Worm (Caenorhabditis elegans) whole organism, L4 larva: ENCODE measurements around the gene col-147.
"Not testable (repeated sequence)": the region's sequence is repeated elsewhere in the genome, so short reads cannot be mapped to it uniquely, and the experiment has no call there.

Experiments used
- F49E8.2 ChIP-seq: sonication (generic microtip); optimal IDR thresholded peaks from 2 replicates; lab custom pipeline; 2016; ENCODE audit warnings: missing compliant biosample characterization, mild to moderate bottlenecking, missing genetic modification characterization, borderline replicate concordance
- R02D3.7 ChIP-seq: fragments of 150-350 bp; sonication (generic microtip); optimal IDR thresholded peaks from 3 replicates; lab custom pipeline; 2014; ENCODE audit warnings: missing biosample characterization, missing genetic modification characterization
- T26A8.4 ChIP-seq: fragments of 200-800 bp; sonication (Bioruptor generic); IDR thresholded peaks from 2 replicates; pipeline ENCODE4 v1.3.6; 2022; ENCODE audit warnings: missing genetic modification characterization, missing compliant biosample characterization
- Y48G9A.11 ChIP-seq: fragments of 200-800 bp; sonication (Bioruptor generic); IDR thresholded peaks from 2 replicates; pipeline ENCODE4 v1.3.6; 2022; ENCODE audit warnings: missing genetic modification reagents, missing genetic modification characterization, missing compliant biosample characterization
- aha-1 ChIP-seq: fragments of 150-350 bp; peaks from one replicate; lab custom pipeline; 2014; ENCODE audit warnings: missing biosample characterization, missing genetic modification characterization
- ceh-20 ChIP-seq: fragments of 200-800 bp; sonication (Bioruptor generic); IDR thresholded peaks from 2 replicates; pipeline ENCODE4 v1.3.6; 2022; ENCODE audit warnings: missing genetic modification reagents, missing genetic modification characterization, missing compliant biosample characterization
- ceh-32 ChIP-seq: sonication (generic microtip); optimal IDR thresholded peaks from 2 replicates; lab custom pipeline; 2016; ENCODE audit warnings: mild to moderate bottlenecking, missing genetic modification characterization, missing compliant biosample characterization; ENCODE audit not compliant: poor library complexity
- ctbp-1 ChIP-seq: fragments of 200-800 bp; sonication (Bioruptor generic); IDR thresholded peaks from 2 replicates; pipeline ENCODE4 v1.3.6; 2022; ENCODE audit warnings: missing genetic modification reagents, missing genetic modification characterization, missing compliant biosample characterization
- daf-12 ChIP-seq: fragments of 150-350 bp; optimal IDR thresholded peaks from 2 replicates; lab custom pipeline; 2014; ENCODE audit warnings: missing biosample characterization, missing genetic modification reagents, missing genetic modification characterization
- dmd-6 ChIP-seq: fragments of 200-800 bp; sonication (Bioruptor generic); IDR thresholded peaks from 2 replicates; pipeline ENCODE4 v1.3.6; 2022; ENCODE audit warnings: missing genetic modification reagents, missing genetic modification characterization, missing compliant biosample characterization
- dmd-8 ChIP-seq: fragments of 200-800 bp; sonication (Bioruptor generic); IDR thresholded peaks from 2 replicates; pipeline ENCODE4 v1.3.6; 2022; ENCODE audit warnings: missing genetic modification characterization, missing compliant biosample characterization
- dpl-1 ChIP-seq: fragments of 150-350 bp; optimal IDR thresholded peaks from 2 replicates; lab custom pipeline; 2014; ENCODE audit warnings: missing biosample characterization, missing genetic modification reagents, missing genetic modification characterization
- dve-1 ChIP-seq: sonication (generic microtip); optimal IDR thresholded peaks from 2 replicates; lab custom pipeline; 2017; ENCODE audit warnings: antibody characterized with exemption, mild to moderate bottlenecking, missing genetic modification characterization, missing compliant biosample characterization; ENCODE audit not compliant: insufficient read depth
- fos-1 ChIP-seq: fragments of 150-350 bp; optimal IDR thresholded peaks from 2 replicates; lab custom pipeline; 2014; ENCODE audit warnings: missing biosample characterization, missing genetic modification characterization
- hif-1 ChIP-seq, 2 experiments: sonication (generic microtip); optimal IDR thresholded peaks; 2 replicates each; lab custom pipeline; 2016 to 2017; ENCODE audit warnings: missing compliant biosample characterization in 2 of 2, missing genetic modification characterization in 2 of 2, missing genetic modification reagents in 2 of 2, missing genotype in 2 of 2, mild to moderate bottlenecking in 1 of 2
- lin-1 ChIP-seq: fragments of 200-800 bp; sonication (Bioruptor generic); IDR thresholded peaks from 2 replicates; pipeline ENCODE4 v1.3.6; 2022; ENCODE audit warnings: missing genetic modification reagents, missing genetic modification characterization, missing compliant biosample characterization
- lin-13 ChIP-seq: fragments of 150-350 bp; optimal IDR thresholded peaks from 2 replicates; lab custom pipeline; 2014; ENCODE audit warnings: missing biosample characterization, missing genetic modification reagents, missing genetic modification characterization
- lin-29 ChIP-seq: fragments of 200-800 bp; sonication (Bioruptor generic); IDR thresholded peaks from 2 replicates; pipeline ENCODE4 v1.3.6; 2022; ENCODE audit warnings: missing genetic modification reagents, missing genetic modification characterization, missing compliant biosample characterization
- lir-3 ChIP-seq: sonication (generic microtip); optimal IDR thresholded peaks from 2 replicates; lab custom pipeline; 2016; ENCODE audit warnings: mild to moderate bottlenecking, missing genetic modification characterization, missing compliant biosample characterization
- madf-5 ChIP-seq, 2 experiments: fragments of 200-800 bp; sonication (Bioruptor generic); IDR thresholded peaks; 2 replicates each; pipeline ENCODE4 v1.3.6; 2022; ENCODE audit warnings: missing compliant biosample characterization in 2 of 2, missing genetic modification characterization in 2 of 2
- nhr-11 ChIP-seq: fragments of 150-350 bp; optimal IDR thresholded peaks from 2 replicates; lab custom pipeline; 2014; ENCODE audit warnings: missing biosample characterization, missing genetic modification characterization
- nhr-111 ChIP-seq: fragments of 200-800 bp; sonication (Bioruptor generic); optimal IDR thresholded peaks from 2 replicates; lab custom pipeline; 2018; ENCODE audit warnings: mild to moderate bottlenecking, missing genetic modification characterization, missing compliant biosample characterization
- nhr-25 ChIP-seq: sonication (generic microtip); optimal IDR thresholded peaks from 2 replicates; lab custom pipeline; 2017; ENCODE audit warnings: missing genetic modification characterization, mild to moderate bottlenecking, missing compliant biosample characterization, antibody characterized with exemption, moderate library complexity, borderline replicate concordance; ENCODE audit not compliant: insufficient read depth
- nhr-28 ChIP-seq: fragments of 150-350 bp; optimal IDR thresholded peaks from 2 replicates; lab custom pipeline; 2014; ENCODE audit warnings: missing biosample characterization, missing genetic modification characterization
- nhr-42 ChIP-seq: fragments of 200-800 bp; sonication (Bioruptor generic); IDR thresholded peaks from 2 replicates; pipeline ENCODE4 v1.3.6; 2022; ENCODE audit warnings: missing genetic modification characterization, missing compliant biosample characterization
- nhr-76 ChIP-seq: fragments of 150-350 bp; optimal IDR thresholded peaks from 2 replicates; lab custom pipeline; 2014; ENCODE audit warnings: missing biosample characterization, missing genetic modification characterization
- pha-4 ChIP-seq, 2 experiments: fragments of 150-350 bp in 1 of 2; fragments of 200-800 bp in 1 of 2; sonication (Bioruptor generic) in 1 of 2; IDR thresholded peaks in 1 of 2; optimal IDR thresholded peaks in 1 of 2; 2 replicates each; pipeline versions ENCODE4 v1.3.6 to Lab custom; 2014 to 2022; ENCODE audit warnings: missing genetic modification characterization in 2 of 2, missing genetic modification reagents in 2 of 2, missing biosample characterization in 1 of 2, missing compliant biosample characterization in 1 of 2
- set-16 ChIP-seq: fragments of 200-800 bp; sonication (Bioruptor generic); IDR thresholded peaks from 2 replicates; pipeline ENCODE4 v1.3.6; 2022; ENCODE audit warnings: missing genetic modification reagents, missing genetic modification characterization, missing compliant biosample characterization
- spr-1 ChIP-seq: sonication (generic microtip); optimal IDR thresholded peaks from 2 replicates; lab custom pipeline; 2016; ENCODE audit warnings: mild to moderate bottlenecking, missing genetic modification characterization, missing compliant biosample characterization
- tag-97 ChIP-seq: fragments of 200-800 bp; sonication (Bioruptor generic); IDR thresholded peaks from 2 replicates; pipeline ENCODE4 v1.3.6; 2022; ENCODE audit warnings: missing genetic modification characterization, missing compliant biosample characterization
- unc-62 ChIP-seq, 3 experiments: fragments of 150-350 bp in 1 of 3; sonication (generic microtip); optimal IDR thresholded peaks in 2 of 3; peaks in 1 of 3; 1 replicate in 1 of 3; 2 replicates in 2 of 3; lab custom pipeline; 2014 to 2017; ENCODE audit warnings: missing biosample characterization in 3 of 3, missing genetic modification characterization in 3 of 3, missing genetic modification reagents in 3 of 3, missing genotype in 1 of 3
- zag-1 ChIP-seq: fragments of 150-350 bp; optimal IDR thresholded peaks from 2 replicates; lab custom pipeline; 2014; ENCODE audit warnings: missing biosample characterization, missing genetic modification characterization
- ztf-11 ChIP-seq: fragments of 150-350 bp; optimal IDR thresholded peaks from 2 replicates; lab custom pipeline; 2014; ENCODE audit warnings: missing biosample characterization, missing genetic modification characterization

col-147 gene

ce11 chrV:9603488-9603887 is 29.6 kb downstream of the col-147 start:
- TF ChIP-seq Y48G9A.11 (GFP tag; lab: Robert Waterston, UW) (0 out of 2 replicates have a peak, but pooled peaks have one; percentile 11), lin-1 (0 out of 2 replicates have a peak, but pooled peaks have one; percentile 24), pha-4 (GFP tag; IDR thresholded peaks at IDR 0.05; lab: Robert Waterston, UW) (0 out of 2 replicates have a peak, but pooled peaks have one; percentile 27)
- not testable (repeated sequence) for TF ChIP-seq pha-4 (tag; optimal IDR thresholded peaks at IDR 0.05; lab: Kevin White, UChicago)

ce11 chrV:9601904-9602303 is 31.2 kb downstream of the col-147 start:
- TF ChIP-seq set-16 = peak; percentile 69; the same call in 1 of the 2 replicates
- TF ChIP-seq, all 104 proteins: peak for 1; not testable (repeated sequence) for 103

- TF ChIP-seq ztf-11 (tag; lab: Kevin White, UChicago) (no peak), F49E8.2 (no peak), R02D3.7 (tag; lab: Kevin White, UChicago) (no peak), tag-97 (GFP tag; lab: Robert Waterston, UW) (no peak), nhr-11 (tag; lab: Kevin White, UChicago) (no peak), lir-3 (tag; lab: Kevin White, UChicago) (no peak), fos-1 (tag; lab: Kevin White, UChicago) (no peak), ctbp-1 (GFP tag; lab: Robert Waterston, UW) (no peak), dpl-1 (GFP tag; lab: Kevin White, UChicago) (no peak), dmd-8 (no peak), daf-12 (tag; lab: Kevin White, UChicago) (no peak), dmd-6 (no peak), nhr-25 (no peak), dve-1 (tag; lab: Kevin White, UChicago) (no peak), spr-1 (tag; lab: Kevin White, UChicago) (no peak), nhr-76 (tag; lab: Kevin White, UChicago) (no peak), lin-29 (GFP tag; lab: Robert Waterston, UW) (no peak), nhr-111 (GFP tag; lab: Kevin White, UChicago) (no peak), ceh-32 (tag; lab: Kevin White, UChicago) (no peak), T26A8.4 (no peak)
These were observed 42.8 kb downstream of the col-147 start, which contains the start of gene K09G1.2 for ce11 chrV:9590317-9590716. TSS of gene K09G1.2 (plus strand) at chrV:9590617.

ce11 chrV:9588574-9588973 is 44.6 kb downstream of the col-147 start:
- TF ChIP-seq hif-1 (tag; optimal IDR thresholded peaks at IDR 0.05; lab: Kevin White, UChicago) (no peak), nhr-28 (peak; percentile 44), ceh-20 (GFP tag; lab: Robert Waterston, UW) (no peak), nhr-76 (tag; lab: Kevin White, UChicago) (no peak), madf-5 (GFP tag; IDR thresholded peaks at IDR 0.05; lab: Robert Waterston, UW) (no peak), nhr-42 (GFP tag; lab: Robert Waterston, UW) (no peak)

- TF ChIP-seq aha-1 (peak; percentile 94), lin-13 (GFP tag; lab: Kevin White, UChicago) (no peak)
These were observed 45.5 kb downstream of the col-147 start for ce11 chrV:9587619-9588018.

ce11 chrV:9584263-9584662 is 48.9 kb downstream of the col-147 start:
- peak; percentile 13 for TF ChIP-seq aha-1
- TF ChIP-seq zag-1 (tag; lab: Kevin White, UChicago) = no peak
- peak in 1 of 2 experiments; percentile 62 for TF ChIP-seq unc-62 (GFP tag; optimal IDR thresholded peaks at IDR 0.05 in 1 of 2; lab: Kevin White, UChicago)
- no peak for TF ChIP-seq unc-62 (tag; optimal IDR thresholded peaks at IDR 0.05; lab: Kevin White, UChicago)
